Worm (Caenorhabditis elegans) whole organism, L3 larva: ENCODE data around the gene sgca-1.

Experiments used
- R02D3.7 ChIP-seq: fragments of 150-350 bp; optimal IDR thresholded peaks from 2 replicates; lab custom pipeline; 2014; ENCODE audit warnings: missing biosample characterization, missing genetic modification characterization
- aly-2 ChIP-seq: fragments of 150-350 bp; optimal IDR thresholded peaks from 2 replicates; lab custom pipeline; 2014; ENCODE audit warnings: missing biosample characterization, missing genetic modification characterization
- ceh-28 ChIP-seq: fragments of 150-350 bp; optimal IDR thresholded peaks from 2 replicates; lab custom pipeline; 2014; ENCODE audit warnings: missing biosample characterization, missing genetic modification reagents, missing genetic modification characterization
- ceh-9 ChIP-seq: sonication (generic microtip); optimal IDR thresholded peaks from 2 replicates; lab custom pipeline; 2018; ENCODE audit warnings: missing biosample characterization, missing genetic modification characterization
- elt-3 ChIP-seq, 3 experiments: fragments of 150-350 bp in 1 of 3; sonication (generic microtip) in 2 of 3; optimal IDR thresholded peaks; 2 replicates in 2 of 3; 4 replicates in 1 of 3; lab custom pipeline; 2014 to 2017; ENCODE audit warnings: missing biosample characterization in 3 of 3, missing genetic modification characterization in 3 of 3
- lsy-12 ChIP-seq: sonication (generic microtip); optimal IDR thresholded peaks from 2 replicates; lab custom pipeline; 2016; ENCODE audit warnings: mild to moderate bottlenecking, missing genetic modification characterization, missing compliant biosample characterization
- nhr-67 ChIP-seq: fragments of 150-350 bp; optimal IDR thresholded peaks from 2 replicates; lab custom pipeline; 2014; ENCODE audit warnings: missing biosample characterization, missing genetic modification characterization
- skn-1 ChIP-seq: fragments of 150-350 bp; optimal IDR thresholded peaks from 2 replicates; lab custom pipeline; 2014; ENCODE audit warnings: missing biosample characterization, missing genetic modification characterization
- snpc-4 ChIP-seq: fragments of 150-350 bp; optimal IDR thresholded peaks from 2 replicates; lab custom pipeline; 2014; ENCODE audit warnings: missing biosample characterization, missing genetic modification characterization
- unc-62 ChIP-seq: fragments of 150-350 bp; sonication (generic microtip); optimal IDR thresholded peaks from 4 replicates; lab custom pipeline; 2014; ENCODE audit warnings: missing biosample characterization, missing genetic modification reagents, missing genetic modification characterization

ce11 chrX:6761688-6762185, 27.6 kb downstream of the sgca-1 start, which contains the start of gene abts-4:
- TF ChIP-seq skn-1 (tag; lab: Kevin White, UChicago) (no peak), unc-62 (GFP tag; lab: Kevin White, UChicago) (no peak), lsy-12 (no peak), snpc-4 (tag; lab: Kevin White, UChicago) (no peak), ceh-9 (tag; lab: Kevin White, UChicago) (no peak), elt-3 (tag; optimal IDR thresholded peaks at IDR 0.05; lab: Kevin White, UChicago) (no peak), nhr-67 (tag; lab: Kevin White, UChicago) (no peak), aly-2 (tag; lab: Kevin White, UChicago) (no peak), ceh-28 (no peak), R02D3.7 (tag; lab: Kevin White, UChicago) (no peak)
